Worm (Caenorhabditis elegans): ENCODE data around the gene plc-1.

The plc-1 gene

ce11 chrX:10821160-10821559, 17.3 kb downstream of the plc-1 start (continued):
- TF ChIP-seq ceh-27 (GFP tag; optimal IDR thresholded peaks at IDR 0.05) (peak; percentile 63), hrde-1 (tag; optimal IDR thresholded peaks at IDR 0.05; ENCODE audit: borderline replicate concordance) (peak; percentile 8), nhr-120 (GFP tag; IDR thresholded peaks at IDR 0.05) (no peak), lag-1 (GFP tag; IDR thresholded peaks at IDR 0.05) (no peak), rcor-1 (GFP tag; IDR thresholded peaks at IDR 0.05) (peak; percentile 50), gei-17 (GFP tag; optimal IDR thresholded peaks at IDR 0.05) (peak; percentile 64), tbx-9 (tag; optimal IDR thresholded peaks at IDR 0.05; ENCODE audit: borderline replicate concordance) (no peak), ceh-40 (GFP tag; IDR thresholded peaks at IDR 0.05) (peak; percentile 45; the same call in 1 of the 2 replicates), F23B12.7 (tag; optimal IDR thresholded peaks at IDR 0.05; ENCODE audit: insufficient read depth) (no peak), Y53G8AR.9 (GFP tag; conservative IDR thresholded peaks at IDR 0.05) (0 out of 2 replicates have a peak, but pooled peaks have one; percentile 67), F37B4.10 (GFP tag; IDR thresholded peaks at IDR 0.05) (no peak), F52B5.7 (tag; optimal IDR thresholded peaks at IDR 0.05) (peak; percentile 74), ztf-22 (GFP tag; optimal IDR thresholded peaks at IDR 0.05) (no peak), Y67H2A.10 (GFP tag; conservative IDR thresholded peaks at IDR 0.05) (no peak), aptf-3 (GFP tag; IDR thresholded peaks at IDR 0.05) (peak; percentile 78; the same call in 1 of the 2 replicates)

ce11 chrX:10820511-10820910, 17.9 kb downstream of the plc-1 start, which contains the start of gene F31B12.3:
F31B12.3 (minus strand) TSS chrX:10820611.
- no peak for TF ChIP-seq lsy-27 (tag; optimal IDR thresholded peaks at IDR 0.05; ENCODE audit: borderline replicate concordance, insufficient read depth)
- no peak for TF ChIP-seq zim-3 (tag; optimal IDR thresholded peaks at IDR 0.05)
- no peak for TF ChIP-seq cebp-2 (GFP tag; IDR thresholded peaks at IDR 0.05)
- no peak for TF ChIP-seq nfyb-1 (GFP tag; IDR thresholded peaks at IDR 0.05)
- no peak for TF ChIP-seq K11D2.4 (GFP tag; IDR thresholded peaks at IDR 0.05)

ce11 chrX:10804441-10804840, 34.0 kb downstream of the plc-1 start, which contains the start of gene F31B12.4:
F31B12.4 (plus strand) TSS chrX:10804741.
- TF ChIP-seq nfya-2 (GFP tag; IDR thresholded peaks at IDR 0.05) = no peak
- no peak for TF ChIP-seq B0261.1 (tag; optimal IDR thresholded peaks at IDR 0.05)
- TF ChIP-seq ets-4 (GFP tag; optimal IDR thresholded peaks at IDR 0.05) = no peak
- TF ChIP-seq mcd-1 (GFP tag; IDR thresholded peaks at IDR 0.05) = no peak
- no peak for TF ChIP-seq F37B4.10 (GFP tag; IDR thresholded peaks at IDR 0.05)
- TF ChIP-seq Y56A3A.18 (GFP tag; IDR thresholded peaks at IDR 0.05) = no peak
- TF ChIP-seq Y53F4B.3 (GFP tag; IDR thresholded peaks at IDR 0.05) = no peak
- TF ChIP-seq akir-1 (GFP tag; optimal IDR thresholded peaks at IDR 0.05) = no peak
- no peak for TF ChIP-seq attf-3 (GFP tag; conservative IDR thresholded peaks at IDR 0.05)
- no peak for TF ChIP-seq nhr-120 (GFP tag; IDR thresholded peaks at IDR 0.05)
- no peak for TF ChIP-seq ama-1 (optimal IDR thresholded peaks at IDR 0.05)
- TF ChIP-seq ama-1 (GFP tag; optimal IDR thresholded peaks at IDR 0.05) = no peak
- TF ChIP-seq somi-1 (GFP tag; optimal IDR thresholded peaks at IDR 0.05) = no peak
- no peak for TF ChIP-seq ccch-3 (GFP tag; optimal IDR thresholded peaks at IDR 0.05)

- TF ChIP-seq rec-8 (tag; optimal IDR thresholded peaks at IDR 0.05) (no peak), lin-26 (GFP tag; IDR thresholded peaks at IDR 0.05) (no peak), mxl-1 (tag; optimal IDR thresholded peaks at IDR 0.05) (no peak), F52B5.7 (tag; optimal IDR thresholded peaks at IDR 0.05) (no peak), somi-1 (GFP tag; optimal IDR thresholded peaks at IDR 0.05) (no peak), ztf-18 (tag; optimal IDR thresholded peaks at IDR 0.05) (no peak), cebp-2 (GFP tag; IDR thresholded peaks at IDR 0.05) (no peak), attf-5 (GFP tag; optimal IDR thresholded peaks at IDR 0.05) (no peak), madf-6 (GFP tag; IDR thresholded peaks at IDR 0.05) (no peak), xnd-1 (tag; optimal IDR thresholded peaks at IDR 0.05) (no peak), ztf-3 (GFP tag; optimal IDR thresholded peaks at IDR 0.05) (no peak), Y53F4B.3 (GFP tag; IDR thresholded peaks at IDR 0.05) (no peak), hmg-1.2 (GFP tag; IDR thresholded peaks at IDR 0.05) (no peak), lir-1 (GFP tag; conservative IDR thresholded peaks at IDR 0.05) (no peak), aptf-2 (GFP tag; conservative IDR thresholded peaks at IDR 0.05) (no peak), zfh-2 (GFP tag; conservative IDR thresholded peaks at IDR 0.05) (no peak), sea-2 (GFP tag; IDR thresholded peaks at IDR 0.05) (no peak)
Measured at ce11 chrX:10794647-10795046, 43.8 kb downstream of the plc-1 start, which contains the start of gene T05A10.6. T05A10.6 (minus strand) TSS chrX:10794747.
